Fruit fly (Drosophila melanogaster): ENCODE results near the gene Sxl.
A peak's percentile ranks its signal among the peaks of the same experiment; 100 is the strongest.

The Sxl gene

dm6 chrX:7073234-7073878 is 24.5 kb downstream of the Sxl start:
- no peak for TF ChIP-seq Mio (GFP tag; optimal IDR thresholded peaks at IDR 0.05)
- no peak for TF ChIP-seq foxo (GFP tag; optimal IDR thresholded peaks at IDR 0.05)
- TF ChIP-seq Rel (GFP tag; optimal IDR thresholded peaks at IDR 0.05), result no peak
- TF ChIP-seq Rel (tag; optimal IDR thresholded peaks at IDR 0.05), result peak; percentile 5
- TF ChIP-seq rgr (GFP tag; optimal IDR thresholded peaks at IDR 0.05), result no peak

dm6 chrX:7069011-7069463 is 28.8 kb downstream of the Sxl start, which contains the start of gene CG4607:
TSS of gene CG4607 (plus strand) at chrX:7069413.
- TF ChIP-seq Abd-B (GFP tag; optimal IDR thresholded peaks at IDR 0.05) (no peak), GATAd (GFP tag; optimal IDR thresholded peaks at IDR 0.05) (no peak), woc (GFP tag; optimal IDR thresholded peaks at IDR 0.05) (peak; percentile 20), rgr (GFP tag; optimal IDR thresholded peaks at IDR 0.05) (peak; percentile 4), h (GFP tag; optimal IDR thresholded peaks at IDR 0.05) (peak; percentile 31), Mio (GFP tag; optimal IDR thresholded peaks at IDR 0.05) (no peak), br (GFP tag; optimal IDR thresholded peaks at IDR 0.05) (peak; percentile 1), Sp1 (GFP tag; optimal IDR thresholded peaks at IDR 0.05) (no peak), Rel (GFP tag; optimal IDR thresholded peaks at IDR 0.05) (no peak), Rel (tag; optimal IDR thresholded peaks at IDR 0.05) (peak; percentile 65), ey (GFP tag; optimal IDR thresholded peaks at IDR 0.05) (no peak), CG9705 (GFP tag; optimal IDR thresholded peaks at IDR 0.05) (no peak), pan (optimal IDR thresholded peaks at IDR 0.05) (peak; percentile 16)

dm6 chrX:7068088-7068487 is 29.8 kb downstream of the Sxl start:
- TF ChIP-seq dsf (GFP tag; optimal IDR thresholded peaks at IDR 0.05; ENCODE audit: borderline replicate concordance) (no peak), dl (GFP tag; optimal IDR thresholded peaks at IDR 0.05; ENCODE audit: insufficient read depth in 1 of 2, partially characterized antibody in 2 of 2) (peak in 1 of 2 experiments; percentile 35), Rel (GFP tag; optimal IDR thresholded peaks at IDR 0.05) (no peak), Rel (tag; optimal IDR thresholded peaks at IDR 0.05) (peak; percentile 54)

- no peak for TF ChIP-seq Jra (GFP tag; optimal IDR thresholded peaks at IDR 0.05)
- TF ChIP-seq dmrt93B (GFP tag; optimal IDR thresholded peaks at IDR 0.05), result no peak
- TF ChIP-seq Hnf4 (GFP tag; optimal IDR thresholded peaks at IDR 0.05), result peak; percentile 4
- TF ChIP-seq CG32264 (GFP tag; optimal IDR thresholded peaks at IDR 0.05), result no peak
- TF ChIP-seq CrebA (GFP tag; optimal IDR thresholded peaks at IDR 0.05; ENCODE audit: borderline replicate concordance), result no peak
- peak; percentile 22 for TF ChIP-seq fru (GFP tag; optimal IDR thresholded peaks at IDR 0.05)
- peak; percentile 12 for TF ChIP-seq Sp1 (GFP tag; optimal IDR thresholded peaks at IDR 0.05)
- TF ChIP-seq Dif (GFP tag; optimal IDR thresholded peaks at IDR 0.05; ENCODE audit: partially characterized antibody), result no peak
- TF ChIP-seq psq (GFP tag; optimal IDR thresholded peaks at IDR 0.05), result peak; percentile 27
- TF ChIP-seq Vsx2 (GFP tag; optimal IDR thresholded peaks at IDR 0.05; ENCODE audit: partially characterized antibody), result no peak
- TF ChIP-seq h (GFP tag; optimal IDR thresholded peaks at IDR 0.05), result peak; percentile 23
- peak; percentile 4 for TF ChIP-seq rgr (GFP tag; optimal IDR thresholded peaks at IDR 0.05)
- TF ChIP-seq woc (GFP tag; optimal IDR thresholded peaks at IDR 0.05), result no peak
- peak; percentile 3 for TF ChIP-seq ey (GFP tag; optimal IDR thresholded peaks at IDR 0.05)
- TF ChIP-seq lola (GFP tag; optimal IDR thresholded peaks at IDR 0.05), result no peak
- peak; percentile 15 for TF ChIP-seq HLH106 (tag; optimal IDR thresholded peaks at IDR 0.05)
- no peak for TF ChIP-seq Rel (GFP tag; optimal IDR thresholded peaks at IDR 0.05)
- TF ChIP-seq Rel (tag; optimal IDR thresholded peaks at IDR 0.05), result peak; percentile 82
- no peak for TF ChIP-seq tai (GFP tag; optimal IDR thresholded peaks at IDR 0.05)
- TF ChIP-seq foxo (GFP tag; optimal IDR thresholded peaks at IDR 0.05), result peak in 1 of 2 experiments; percentile 44
These were observed 30.6 kb downstream of the Sxl start for dm6 chrX:7067248-7067647.

- TF ChIP-seq foxo (GFP tag; optimal IDR thresholded peaks at IDR 0.05) (no peak), Jra (GFP tag; optimal IDR thresholded peaks at IDR 0.05) (no peak), Dfd (GFP tag; optimal IDR thresholded peaks at IDR 0.05) (no peak), HLH106 (tag; optimal IDR thresholded peaks at IDR 0.05) (no peak), Mio (GFP tag; optimal IDR thresholded peaks at IDR 0.05) (no peak), N (GFP tag; optimal IDR thresholded peaks at IDR 0.05) (no peak), woc (GFP tag; optimal IDR thresholded peaks at IDR 0.05) (no peak), dmrt93B (GFP tag; optimal IDR thresholded peaks at IDR 0.05) (no peak), usp (GFP tag; optimal IDR thresholded peaks at IDR 0.05) (no peak), OdsH (GFP tag; optimal IDR thresholded peaks at IDR 0.05) (no peak)
These were observed 31.2 kb downstream of the Sxl start for dm6 chrX:7066608-7067007.
